Worm (Caenorhabditis elegans): Measurements from ENCODE around the gene Y47D7A.11.

ce11 chrV:4414613-4415071 is 13.5 kb downstream of the Y47D7A.11 start, which contains the start of gene grl-5:
- TF ChIP-seq C38D4.7 (GFP tag; optimal IDR thresholded peaks at IDR 0.05) (no peak), sox-4 (tag; optimal IDR thresholded peaks at IDR 0.05) (no peak), sox-2 (GFP tag; IDR thresholded peaks at IDR 0.05) (no peak), ceh-34 (tag; optimal IDR thresholded peaks at IDR 0.05) (no peak), ceh-22 (tag; optimal IDR thresholded peaks at IDR 0.05) (no peak), ttx-3 (tag; optimal IDR thresholded peaks at IDR 0.05) (no peak), fkh-10 (GFP tag; optimal IDR thresholded peaks at IDR 0.05) (no peak), ceh-9 (tag; optimal IDR thresholded peaks at IDR 0.05) (no peak), rnt-1 (tag; optimal IDR thresholded peaks at IDR 0.05) (no peak), ztf-16 (tag; optimal IDR thresholded peaks at IDR 0.05) (no peak), lim-6 (tag; optimal IDR thresholded peaks at IDR 0.05) (no peak), nhr-11 (tag; optimal IDR thresholded peaks at IDR 0.05) (no peak), pha-4 (tag; optimal IDR thresholded peaks at IDR 0.05) (no peak)

All from whole organism, late embryonic.